Worm (Caenorhabditis elegans) whole organism, late embryonic: ENCODE data around the gene T01G5.6.

Experiments
- F13H6.1 ChIP-seq: sonication (generic microtip); optimal IDR thresholded peaks from 2 replicates; lab custom pipeline; 2016; ENCODE audit warnings: missing genetic modification characterization, missing compliant biosample characterization
- K02D7.2 ChIP-seq: sonication (generic microtip); optimal IDR thresholded peaks from 2 replicates; lab custom pipeline; 2017; ENCODE audit warnings: mild to moderate bottlenecking, missing genetic modification characterization, missing compliant biosample characterization
- ahr-1 ChIP-seq: sonication (generic microtip); optimal IDR thresholded peaks from 2 replicates; lab custom pipeline; 2016; ENCODE audit warnings: missing genetic modification characterization, missing compliant biosample characterization
- ama-1 ChIP-seq: fragments of 150-350 bp; optimal IDR thresholded peaks from 2 replicates; lab custom pipeline; 2014
- ceh-19 ChIP-seq: fragments of 200-800 bp; sonication (Bioruptor generic); optimal IDR thresholded peaks from 2 replicates; lab custom pipeline; 2018; ENCODE audit warnings: mild to moderate bottlenecking, missing genetic modification characterization, missing compliant biosample characterization
- ceh-2 ChIP-seq: sonication (generic microtip); optimal IDR thresholded peaks from 2 replicates; lab custom pipeline; 2016; ENCODE audit warnings: missing genotype, missing genetic modification characterization, missing compliant biosample characterization
- ceh-22 ChIP-seq: sonication (generic microtip); optimal IDR thresholded peaks from 2 replicates; lab custom pipeline; 2017; ENCODE audit warnings: missing biosample characterization, missing genetic modification characterization
- ceh-24 ChIP-seq: sonication (generic microtip); optimal IDR thresholded peaks from 2 replicates; lab custom pipeline; 2016; ENCODE audit warnings: mild to moderate bottlenecking, missing genetic modification characterization, missing compliant biosample characterization
- ceh-30 ChIP-seq: fragments of 150-350 bp; optimal IDR thresholded peaks from 2 replicates; lab custom pipeline; 2014; ENCODE audit warnings: missing biosample characterization, missing genetic modification characterization
- ceh-31 ChIP-seq: sonication (generic microtip); optimal IDR thresholded peaks from 2 replicates; lab custom pipeline; 2016; ENCODE audit warnings: missing genetic modification characterization, missing compliant biosample characterization
- ceh-48 ChIP-seq: sonication (generic microtip); optimal IDR thresholded peaks from 2 replicates; lab custom pipeline; 2016; ENCODE audit warnings: missing genetic modification characterization, inconsistent platforms, missing compliant biosample characterization
- ceh-6 ChIP-seq: fragments of 200-800 bp; sonication (Bioruptor generic); optimal IDR thresholded peaks from 2 replicates; lab custom pipeline; 2018; ENCODE audit warnings: mild to moderate bottlenecking, missing genetic modification characterization, missing compliant biosample characterization
- ceh-9 ChIP-seq: sonication (generic microtip); optimal IDR thresholded peaks from 2 replicates; lab custom pipeline; 2016; ENCODE audit warnings: mild to moderate bottlenecking, missing genetic modification characterization, inconsistent platforms, missing compliant biosample characterization
- dmd-4 ChIP-seq: sonication (generic microtip); optimal IDR thresholded peaks from 2 replicates; lab custom pipeline; 2016; ENCODE audit warnings: borderline replicate concordance, missing genetic modification characterization, missing compliant biosample characterization
- dve-1 ChIP-seq: sonication (generic microtip); optimal IDR thresholded peaks from 2 replicates; lab custom pipeline; 2017; ENCODE audit warnings: antibody characterized with exemption, mild to moderate bottlenecking, missing genetic modification characterization, missing compliant biosample characterization
- elt-2 ChIP-seq: sonication (generic microtip); optimal IDR thresholded peaks from 2 replicates; lab custom pipeline; 2016; ENCODE audit warnings: missing genetic modification reagents, missing genetic modification characterization, missing compliant biosample characterization
- ets-4 ChIP-seq: sonication (generic microtip); optimal IDR thresholded peaks from 2 replicates; lab custom pipeline; 2016; ENCODE audit warnings: missing genetic modification characterization, missing compliant biosample characterization
- fax-1 ChIP-seq: sonication (generic microtip); optimal IDR thresholded peaks from 2 replicates; lab custom pipeline; 2016; ENCODE audit warnings: missing genotype, missing genetic modification characterization, missing compliant biosample characterization
- hlh-13 ChIP-seq: fragments of 200-800 bp; sonication (Bioruptor generic); optimal IDR thresholded peaks from 2 replicates; lab custom pipeline; 2018; ENCODE audit warnings: mild to moderate bottlenecking, missing genetic modification characterization, missing compliant biosample characterization
- madf-2 ChIP-seq: sonication (generic microtip); optimal IDR thresholded peaks from 2 replicates; lab custom pipeline; 2017; ENCODE audit warnings: missing genetic modification characterization, missing compliant biosample characterization
- mec-3 ChIP-seq: sonication (generic microtip); optimal IDR thresholded peaks from 2 replicates; lab custom pipeline; 2016; ENCODE audit warnings: borderline replicate concordance, missing genetic modification characterization, missing compliant biosample characterization
- nfya-1 ChIP-seq: sonication (generic microtip); optimal IDR thresholded peaks from 2 replicates; lab custom pipeline; 2017; ENCODE audit warnings: missing genetic modification characterization, mild to moderate bottlenecking, missing compliant biosample characterization, antibody characterized with exemption, moderate library complexity
- nhr-11 ChIP-seq: fragments of 150-350 bp; optimal IDR thresholded peaks from 2 replicates; lab custom pipeline; 2014; ENCODE audit warnings: missing biosample characterization, missing genetic modification characterization
- nhr-232 ChIP-seq: sonication (generic microtip); optimal IDR thresholded peaks from 2 replicates; lab custom pipeline; 2016; ENCODE audit warnings: missing genetic modification characterization, missing compliant biosample characterization
- pat-9 ChIP-seq: fragments of 200-800 bp; sonication (Bioruptor generic); optimal IDR thresholded peaks from 2 replicates; lab custom pipeline; 2018; ENCODE audit warnings: mild to moderate bottlenecking, missing genetic modification characterization, moderate library complexity, missing compliant biosample characterization
- pax-1 ChIP-seq: fragments of 150-350 bp; optimal IDR thresholded peaks from 2 replicates; lab custom pipeline; 2014; ENCODE audit warnings: missing biosample characterization, missing genetic modification characterization
- pha-2 ChIP-seq: sonication (generic microtip); optimal IDR thresholded peaks from 2 replicates; lab custom pipeline; 2017; ENCODE audit warnings: mild to moderate bottlenecking, missing genetic modification characterization, missing compliant biosample characterization
- pha-4 ChIP-seq: fragments of 150-350 bp; optimal IDR thresholded peaks from 2 replicates; lab custom pipeline; 2018; ENCODE audit warnings: missing biosample characterization, missing genetic modification reagents, missing genetic modification characterization
- rnt-1 ChIP-seq: sonication (generic microtip); optimal IDR thresholded peaks from 2 replicates; lab custom pipeline; 2016; ENCODE audit warnings: missing genetic modification characterization, missing compliant biosample characterization
- sox-2 ChIP-seq: fragments of 200-800 bp; sonication (Bioruptor generic); IDR thresholded peaks from 2 replicates; pipeline ENCODE4 v1.3.6; 2022; ENCODE audit warnings: missing genetic modification reagents, missing genetic modification characterization, missing compliant biosample characterization
- syd-9 ChIP-seq: sonication (generic microtip); optimal IDR thresholded peaks from 2 replicates; lab custom pipeline; 2016; ENCODE audit warnings: mild to moderate bottlenecking, missing genetic modification characterization, moderate library complexity, missing compliant biosample characterization
- tbx-2 ChIP-seq: sonication (generic microtip); optimal IDR thresholded peaks from 2 replicates; lab custom pipeline; 2016; ENCODE audit warnings: missing genetic modification characterization, missing compliant biosample characterization
- tbx-7 ChIP-seq: sonication (generic microtip); optimal IDR thresholded peaks from 2 replicates; lab custom pipeline; 2016; ENCODE audit warnings: missing genotype, missing genetic modification characterization, missing compliant biosample characterization
- unc-3 ChIP-seq, 2 experiments: fragments of 200-800 bp in 1 of 2; sonication (Bioruptor generic) in 1 of 2; sonication (generic microtip) in 1 of 2; conservative IDR thresholded peaks in 1 of 2; optimal IDR thresholded peaks in 1 of 2; 2 replicates each; pipeline versions ENCODE4 v1.3.6 to Lab custom; 2016 to 2022; ENCODE audit warnings: missing compliant biosample characterization in 2 of 2, missing genetic modification characterization in 2 of 2, missing genetic modification reagents in 1 of 2
- unc-55 ChIP-seq: sonication (generic microtip); optimal IDR thresholded peaks from 2 replicates; lab custom pipeline; 2017; ENCODE audit warnings: missing biosample characterization, missing genetic modification reagents, missing genetic modification characterization

T01G5.6 gene

DNA sequence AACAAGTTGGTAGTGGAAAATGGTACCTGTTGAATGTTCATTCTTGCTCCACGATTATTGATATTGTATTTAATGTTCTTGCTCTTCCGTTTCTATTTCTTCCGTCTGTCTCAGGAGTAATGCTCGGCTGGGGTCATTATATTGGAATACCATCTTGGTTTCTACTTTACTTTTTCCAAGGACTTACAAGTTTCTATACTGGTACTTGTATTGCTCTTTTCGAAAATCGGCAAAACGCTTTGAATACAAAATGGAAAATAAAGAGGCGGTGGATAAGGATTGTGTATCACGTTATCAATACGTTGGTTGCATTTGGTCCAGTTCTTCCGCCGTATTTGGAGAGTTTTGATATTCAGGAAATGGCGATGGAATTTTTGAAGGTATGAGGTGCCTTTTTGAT is 38.1 kb upstream of the T01G5.6 start:
- TF ChIP-seq mec-3 (tag; lab: Kevin White, UChicago) (no peak), hlh-13 (GFP tag; lab: Kevin White, UChicago) (no peak), ceh-9 (tag; lab: Kevin White, UChicago) (no peak), dmd-4 (no peak), dve-1 (tag; lab: Kevin White, UChicago) (no peak), ama-1 (lab: Kevin White, UChicago) (no peak), madf-2 (tag; lab: Kevin White, UChicago) (no peak), pha-2 (tag; lab: Kevin White, UChicago) (no peak), ahr-1 (tag; lab: Kevin White, UChicago) (no peak), F13H6.1 (tag; lab: Kevin White, UChicago) (no peak), unc-3 (GFP tag; conservative IDR thresholded peaks at IDR 0.05; lab: Robert Waterston, UW) (no peak), unc-3 (tag; optimal IDR thresholded peaks at IDR 0.05; lab: Kevin White, UChicago) (no peak), K02D7.2 (tag; lab: Kevin White, UChicago) (no peak), ceh-19 (GFP tag; lab: Kevin White, UChicago) (no peak), ceh-22 (tag; lab: Kevin White, UChicago) (no peak), unc-55 (GFP tag; lab: Kevin White, UChicago) (no peak)
- TF ChIP-seq, all 69 proteins: peak for 0

DNA sequence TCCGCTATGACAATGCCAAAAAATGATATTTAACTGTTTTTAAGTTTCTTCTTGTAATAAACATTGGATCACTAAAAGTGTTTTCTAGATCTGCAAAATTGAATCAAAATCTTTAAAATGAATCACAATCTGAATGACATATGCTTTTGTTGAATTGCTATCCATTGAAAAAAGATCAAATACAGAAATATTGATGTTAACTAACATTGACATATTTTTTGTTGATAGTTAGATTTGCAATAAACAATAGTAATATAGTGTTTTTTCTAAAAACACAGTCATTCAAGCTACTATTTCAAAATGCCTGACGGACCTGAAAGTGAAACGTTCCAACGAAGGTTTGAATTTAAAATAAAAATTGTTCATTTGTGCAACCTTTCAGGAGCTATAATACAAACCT is 36.8 kb upstream of the T01G5.6 start, which contains the start of gene T09F5.2:
Gene T09F5.2, plus strand, starts transcription at position 301 of the 400 bp plus-strand sequence.
- TF ChIP-seq tbx-7 (tag; lab: Kevin White, UChicago): no peak
- no peak for TF ChIP-seq ceh-30 (tag; lab: Kevin White, UChicago)
- no peak for TF ChIP-seq elt-2 (tag; lab: Kevin White, UChicago)
- TF ChIP-seq tbx-2 (tag; lab: Kevin White, UChicago): no peak
- TF ChIP-seq sox-2 (GFP tag; lab: Robert Waterston, UW): no peak
- no peak for TF ChIP-seq pha-4 (tag; lab: Kevin White, UChicago)
- no peak for TF ChIP-seq hlh-13 (GFP tag; lab: Kevin White, UChicago)
- no peak for TF ChIP-seq syd-9
- TF ChIP-seq ceh-6: no peak

DNA sequence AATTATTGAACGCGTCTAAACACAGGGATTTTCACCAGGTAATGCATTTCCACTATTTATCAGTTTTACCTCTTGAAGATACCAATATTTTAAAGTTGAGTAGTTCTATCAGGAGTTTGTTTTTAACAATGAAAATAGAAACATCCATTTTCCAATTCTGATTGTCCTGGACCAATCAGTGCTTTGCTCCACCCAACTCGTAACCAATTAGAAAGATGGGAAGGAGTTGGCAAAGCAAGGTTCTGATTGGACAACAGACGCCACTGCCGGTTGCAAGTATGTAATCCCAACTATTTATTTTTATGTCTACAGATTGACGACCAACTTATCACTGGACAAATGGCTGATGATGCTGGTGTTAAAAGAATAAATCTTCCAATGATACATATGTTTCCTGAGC is 36.3 kb upstream of the T01G5.6 start:
- no peak for TF ChIP-seq ceh-48
- TF ChIP-seq nfya-1 (tag; lab: Kevin White, UChicago): peak; percentile 69

DNA sequence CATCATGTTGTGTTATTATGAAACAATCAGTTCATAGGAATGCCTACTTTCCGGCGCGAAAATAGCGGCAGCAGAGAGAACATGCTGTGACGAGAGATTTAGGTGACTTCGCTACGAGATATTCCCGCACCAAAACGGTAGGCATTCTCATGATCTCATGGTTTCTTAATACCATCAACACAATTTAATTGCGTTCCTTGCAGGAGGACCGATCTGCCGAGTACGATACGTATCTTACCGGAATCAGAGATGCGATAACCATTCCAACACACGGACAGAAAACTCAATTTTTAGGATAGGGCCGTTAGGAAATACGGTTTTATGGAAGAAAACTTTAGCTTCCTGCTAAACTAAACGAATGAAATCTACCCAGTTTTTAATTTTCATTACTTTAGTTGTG is 34.9 kb upstream of the T01G5.6 start, which contains the start of gene T09F5.1:
Gene T09F5.1, plus strand, starts transcription at position 301 of the 400 bp plus-strand sequence.
- TF ChIP-seq unc-3 (GFP tag; conservative IDR thresholded peaks at IDR 0.05; lab: Robert Waterston, UW) (no peak), unc-3 (tag; optimal IDR thresholded peaks at IDR 0.05; lab: Kevin White, UChicago) (no peak), rnt-1 (peak; percentile 5)

DNA sequence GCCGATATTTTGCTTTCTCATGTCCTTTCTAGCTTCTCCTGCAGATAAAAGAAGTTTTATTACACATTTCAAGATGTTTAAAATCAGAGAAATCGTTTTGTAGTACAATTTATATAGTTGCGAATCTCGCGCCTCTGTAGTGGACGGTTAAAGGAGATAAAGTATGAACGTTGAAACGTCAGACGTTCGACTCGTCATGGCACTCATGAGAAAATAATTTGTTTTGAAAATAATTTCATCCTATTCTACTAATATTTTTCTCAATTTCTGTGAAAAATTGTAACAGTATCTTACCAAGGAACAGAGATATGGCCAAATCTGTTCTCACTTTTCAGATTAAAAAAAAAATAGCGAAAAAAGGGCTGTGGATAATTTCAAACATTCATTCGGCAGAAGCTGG is 33.9 kb upstream of the T01G5.6 start, which contains the start of gene T09F5.20:
Gene T09F5.20, minus strand, starts transcription at position 101 of the 400 bp plus-strand sequence.
- TF ChIP-seq fax-1 (tag; lab: Kevin White, UChicago): no peak
- no peak for TF ChIP-seq hlh-13 (GFP tag; lab: Kevin White, UChicago)
- no peak for TF ChIP-seq ceh-2 (tag; lab: Kevin White, UChicago)
- TF ChIP-seq K02D7.2 (tag; lab: Kevin White, UChicago): no peak
- TF ChIP-seq nhr-232: no peak

DNA sequence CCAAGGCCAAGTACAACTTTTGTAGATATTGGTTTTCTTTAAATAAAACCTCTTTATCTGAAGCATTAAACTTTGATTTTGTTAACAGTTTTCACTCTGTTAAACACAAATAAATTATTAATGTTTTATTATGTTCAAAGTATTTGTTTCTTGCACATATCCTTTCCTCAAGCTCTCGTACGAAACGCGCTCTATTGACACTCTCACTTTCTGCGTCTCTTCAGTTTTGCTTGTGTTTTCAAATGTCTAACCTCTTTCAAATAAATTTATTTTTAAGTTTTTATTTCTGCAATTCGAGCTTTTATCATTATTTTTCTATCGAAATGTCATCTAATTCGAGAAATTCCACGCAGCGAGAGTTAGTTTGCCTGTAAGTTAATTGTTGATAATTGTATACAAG is 29.9 kb upstream of the T01G5.6 start, which contains the start of gene K08F9.4:
Gene K08F9.4, plus strand, starts transcription at position 222 of the 400 bp plus-strand sequence.
- TF ChIP-seq ceh-24 (tag; lab: Kevin White, UChicago): no peak
- no peak for TF ChIP-seq nhr-11 (tag; lab: Kevin White, UChicago)
- TF ChIP-seq ets-4 (tag; lab: Kevin White, UChicago): no peak
- no peak for TF ChIP-seq pat-9
- TF ChIP-seq pax-1 (tag; lab: Kevin White, UChicago): peak; percentile 54
- TF ChIP-seq ceh-31 (tag; lab: Kevin White, UChicago): peak; percentile 16
- TF ChIP-seq fax-1 (tag; lab: Kevin White, UChicago): no peak
